Fruit fly (Drosophila melanogaster): ENCODE measurements around the gene ng1.

The ng1 gene

DNA sequence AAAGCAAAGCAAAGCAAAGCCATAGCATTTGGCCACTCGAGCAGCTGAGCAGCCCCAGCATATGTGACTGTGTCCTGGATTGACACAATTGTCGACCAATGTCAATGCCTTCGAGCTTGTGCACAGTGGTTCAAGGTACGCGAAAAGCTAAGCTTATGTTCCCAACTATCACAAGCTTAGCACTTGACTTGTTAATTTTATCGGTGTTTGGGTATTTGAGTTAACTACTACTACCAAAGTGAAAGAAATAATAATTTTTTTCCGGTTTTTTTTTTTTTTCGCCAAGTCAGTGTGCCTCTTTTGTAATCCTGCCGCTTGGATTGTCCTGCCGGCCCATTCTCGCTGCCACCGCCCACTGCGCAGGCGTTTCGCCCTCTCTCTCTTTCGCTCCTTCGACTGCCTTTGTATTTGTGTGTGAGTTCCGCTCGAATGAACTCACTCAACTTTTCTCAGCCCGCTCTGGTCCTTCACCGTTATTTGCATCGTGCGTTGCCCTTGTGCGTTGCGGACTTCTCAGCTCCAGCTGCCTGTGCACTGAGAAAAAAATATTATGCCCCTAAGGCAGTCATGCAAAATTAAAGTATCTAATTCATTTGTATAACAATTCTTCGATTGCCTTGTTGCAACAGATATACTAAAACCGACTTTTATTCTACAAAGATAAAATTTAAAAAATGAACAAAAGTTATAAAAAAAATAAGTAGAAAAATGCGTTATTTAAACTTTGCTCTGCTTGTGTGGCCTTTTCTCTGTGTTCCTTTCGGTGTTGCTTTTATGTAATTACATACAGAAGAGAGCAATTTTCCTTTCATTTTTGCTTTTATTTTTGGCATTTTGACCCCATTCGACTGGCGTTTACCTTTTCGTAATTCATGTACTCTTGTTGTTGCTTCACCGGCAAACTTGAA is 36.1 kb upstream of the ng1 start (continued):
- no peak for TF ChIP-seq CG6854 (GFP tag; optimal IDR thresholded peaks at IDR 0.05)
- peak; percentile 36; the same call in 1 of the 2 replicates for TF ChIP-seq CG6272 (GFP tag; IDR thresholded peaks at IDR 0.05)
- peak; percentile 40 for TF ChIP-seq CG12155 (GFP tag; optimal IDR thresholded peaks at IDR 0.05)
- peak; percentile 0 for TF ChIP-seq CG4854 (GFP tag; optimal IDR thresholded peaks at IDR 0.05)
- peak; percentile 55 for TF ChIP-seq unpg (GFP tag; optimal IDR thresholded peaks at IDR 0.05)
- TF ChIP-seq CG7987 (GFP tag; optimal IDR thresholded peaks at IDR 0.05) = no peak
- TF ChIP-seq pum (GFP tag; optimal IDR thresholded peaks at IDR 0.05) = peak; percentile 50
- no peak for TF ChIP-seq cg (GFP tag; optimal IDR thresholded peaks at IDR 0.05)
- TF ChIP-seq CG1024 (GFP tag; IDR thresholded peaks at IDR 0.05) = peak; percentile 45; the same call in 1 of the 2 replicates
- peak; percentile 18 for TF ChIP-seq CG10274 (GFP tag; optimal IDR thresholded peaks at IDR 0.05)
- no peak for TF ChIP-seq Hr39 (optimal IDR thresholded peaks at IDR 0.05)
- TF ChIP-seq fd64A (GFP tag; optimal IDR thresholded peaks at IDR 0.05) = no peak
- peak; percentile 21 for TF ChIP-seq CG13775 (GFP tag; optimal IDR thresholded peaks at IDR 0.05)
- TF ChIP-seq maf-S (GFP tag; optimal IDR thresholded peaks at IDR 0.05) = peak; percentile 55
- no peak for TF ChIP-seq twi (tag; optimal IDR thresholded peaks at IDR 0.05)
- TF ChIP-seq CG10565 (GFP tag; optimal IDR thresholded peaks at IDR 0.05) = no peak
- peak; percentile 53 for TF ChIP-seq CG43689 (GFP tag; IDR thresholded peaks at IDR 0.05)
- peak; percentile 7 for TF ChIP-seq CG3407 (GFP tag; optimal IDR thresholded peaks at IDR 0.05)
- peak; percentile 25 for TF ChIP-seq CG14965 (GFP tag; optimal IDR thresholded peaks at IDR 0.05; ENCODE audit: borderline replicate concordance)
- TF ChIP-seq Hr3 (GFP tag; optimal IDR thresholded peaks at IDR 0.05) = peak; percentile 53
- TF ChIP-seq CG12299 (tag; optimal IDR thresholded peaks at IDR 0.05) = peak; percentile 35
- TF ChIP-seq CG15696 (tag; optimal IDR thresholded peaks at IDR 0.05) = no peak
- peak; percentile 66 for TF ChIP-seq CG10366 (GFP tag; IDR thresholded peaks at IDR 0.05)
- no peak for TF ChIP-seq ab (GFP tag; optimal IDR thresholded peaks at IDR 0.05)
- TF ChIP-seq CG12391 (tag; optimal IDR thresholded peaks at IDR 0.05) = peak; percentile 30
- peak; percentile 29 for TF ChIP-seq CG1603 (tag; optimal IDR thresholded peaks at IDR 0.05)
- peak; percentile 19 for TF ChIP-seq tap (tag; optimal IDR thresholded peaks at IDR 0.05)
- no peak for TF ChIP-seq Usf (GFP tag; optimal IDR thresholded peaks at IDR 0.05)
- peak; percentile 55 for TF ChIP-seq pnt (GFP tag; optimal IDR thresholded peaks at IDR 0.05)
- TF ChIP-seq bcd (GFP tag; optimal IDR thresholded peaks at IDR 0.05) = peak; percentile 45
- TF ChIP-seq BtbVII (GFP tag; optimal IDR thresholded peaks at IDR 0.05) = peak; percentile 76
- TF ChIP-seq CG17361 (GFP tag; IDR thresholded peaks at IDR 0.05) = 0 out of 3 replicates have a peak, but pooled peaks have one; percentile 26
- TF ChIP-seq Gug (GFP tag; IDR thresholded peaks at IDR 0.05) = peak; percentile 59
- TF ChIP-seq Adf1 (GFP tag; IDR thresholded peaks at IDR 0.05) = 0 out of 2 replicates have a peak, but pooled peaks have one; percentile 21
- peak; percentile 57 for TF ChIP-seq CG31441 (GFP tag; IDR thresholded peaks at IDR 0.05)
- peak; percentile 64 for TF ChIP-seq CG13424 (tag; optimal IDR thresholded peaks at IDR 0.05)
- peak; percentile 15 for TF ChIP-seq fd3F (GFP tag; optimal IDR thresholded peaks at IDR 0.05)
- no peak for TF ChIP-seq Lhr (GFP tag; optimal IDR thresholded peaks at IDR 0.05)
- peak; percentile 61 for TF ChIP-seq shn (GFP tag; optimal IDR thresholded peaks at IDR 0.05)
- peak; percentile 79 for TF ChIP-seq Hmr (GFP tag; optimal IDR thresholded peaks at IDR 0.05)
- TF ChIP-seq Jarid2 (GFP tag; optimal IDR thresholded peaks at IDR 0.05) = no peak
- peak; percentile 78 for TF ChIP-seq CG11695 (GFP tag; IDR thresholded peaks at IDR 0.05)
- peak; percentile 60 for TF ChIP-seq CG15514 (GFP tag; optimal IDR thresholded peaks at IDR 0.05)
- peak; percentile 52 for TF ChIP-seq CG13894 (tag; optimal IDR thresholded peaks at IDR 0.05)
- peak; percentile 72 for TF ChIP-seq ranshi (GFP tag; IDR thresholded peaks at IDR 0.05)
- TF ChIP-seq kni (GFP tag; optimal IDR thresholded peaks at IDR 0.05) = no peak
- TF ChIP-seq br (optimal IDR thresholded peaks at IDR 0.05) = no peak
- TF ChIP-seq CG8478 (optimal IDR thresholded peaks at IDR 0.05) = no peak
- TF ChIP-seq nmo (GFP tag; optimal IDR thresholded peaks at IDR 0.05) = peak; percentile 47

Data from whole organism, embryonic.